Worm (Caenorhabditis elegans) whole organism, L4 larva: ENCODE measurements around the gene dmsr-10.

ENCODE experiments used
- F10B5.3 ChIP-seq: sonication (generic microtip); optimal IDR thresholded peaks from 2 replicates; lab custom pipeline; 2016; ENCODE audit warnings: mild to moderate bottlenecking, missing genetic modification characterization, missing compliant biosample characterization
- F26F4.8 ChIP-seq: fragments of 200-800 bp; sonication (Bioruptor generic); conservative IDR thresholded peaks from 2 replicates; pipeline ENCODE4 v1.3.6; 2022; ENCODE audit warnings: missing genetic modification characterization, missing compliant biosample characterization
- F44E2.7 ChIP-seq: fragments of 200-800 bp; sonication (Bioruptor generic); IDR thresholded peaks from 2 replicates; pipeline ENCODE4 v2.1.2; 2022; ENCODE audit warnings: missing genetic modification characterization, missing compliant biosample characterization
- R02D3.7 ChIP-seq: fragments of 150-350 bp; sonication (generic microtip); optimal IDR thresholded peaks from 3 replicates; lab custom pipeline; 2014; ENCODE audit warnings: missing biosample characterization, missing genetic modification characterization
- T20F7.1 ChIP-seq: fragments of 200-800 bp; sonication (Bioruptor generic); optimal IDR thresholded peaks from 2 replicates; lab custom pipeline; 2018; ENCODE audit warnings: mild to moderate bottlenecking, missing genetic modification characterization, missing compliant biosample characterization
- T26A8.4 ChIP-seq: fragments of 200-800 bp; sonication (Bioruptor generic); IDR thresholded peaks from 2 replicates; pipeline ENCODE4 v1.3.6; 2022; ENCODE audit warnings: missing genetic modification characterization, missing compliant biosample characterization
- Y48G9A.11 ChIP-seq: fragments of 200-800 bp; sonication (Bioruptor generic); IDR thresholded peaks from 2 replicates; pipeline ENCODE4 v1.3.6; 2022; ENCODE audit warnings: missing genetic modification reagents, missing genetic modification characterization, missing compliant biosample characterization
- Y75B8A.6 ChIP-seq: fragments of 200-800 bp; sonication (Bioruptor generic); IDR thresholded peaks from 2 replicates; pipeline ENCODE4 v1.3.6; 2022; ENCODE audit warnings: missing genetic modification reagents, missing genetic modification characterization, missing compliant biosample characterization
- ceh-20 ChIP-seq: fragments of 200-800 bp; sonication (Bioruptor generic); IDR thresholded peaks from 2 replicates; pipeline ENCODE4 v1.3.6; 2022; ENCODE audit warnings: missing genetic modification reagents, missing genetic modification characterization, missing compliant biosample characterization
- ceh-28 ChIP-seq: fragments of 150-350 bp; optimal IDR thresholded peaks from 2 replicates; lab custom pipeline; 2014; ENCODE audit warnings: missing biosample characterization, missing genetic modification reagents, missing genetic modification characterization
- ceh-44 ChIP-seq: fragments of 200-800 bp; sonication (Bioruptor generic); IDR thresholded peaks from 2 replicates; pipeline ENCODE4 v1.3.6; 2022; ENCODE audit warnings: missing genetic modification reagents, missing genetic modification characterization, missing compliant biosample characterization
- ceh-62 ChIP-seq: sonication (generic microtip); optimal IDR thresholded peaks from 2 replicates; lab custom pipeline; 2017; ENCODE audit warnings: missing biosample characterization, missing genetic modification characterization
- ces-1 ChIP-seq: fragments of 150-350 bp; sonication (generic microtip); optimal IDR thresholded peaks from 4 replicates; lab custom pipeline; 2014; ENCODE audit warnings: missing biosample characterization, missing genetic modification reagents, missing genetic modification characterization
- ctbp-1 ChIP-seq: fragments of 200-800 bp; sonication (Bioruptor generic); IDR thresholded peaks from 2 replicates; pipeline ENCODE4 v1.3.6; 2022; ENCODE audit warnings: missing genetic modification reagents, missing genetic modification characterization, missing compliant biosample characterization
- daf-12 ChIP-seq: fragments of 150-350 bp; optimal IDR thresholded peaks from 2 replicates; lab custom pipeline; 2014; ENCODE audit warnings: missing biosample characterization, missing genetic modification reagents, missing genetic modification characterization
- dmd-8 ChIP-seq: fragments of 200-800 bp; sonication (Bioruptor generic); IDR thresholded peaks from 2 replicates; pipeline ENCODE4 v1.3.6; 2022; ENCODE audit warnings: missing genetic modification characterization, missing compliant biosample characterization
- dmd-9 ChIP-seq: fragments of 200-800 bp; sonication (Bioruptor generic); IDR thresholded peaks from 2 replicates; pipeline ENCODE4 v1.3.6; 2022; ENCODE audit warnings: missing genetic modification reagents, missing genetic modification characterization, missing compliant biosample characterization
- duxl-1 ChIP-seq: sonication (generic microtip); optimal IDR thresholded peaks from 2 replicates; lab custom pipeline; 2016; ENCODE audit warnings: mild to moderate bottlenecking, missing genetic modification characterization, moderate library complexity, missing compliant biosample characterization; ENCODE audit not compliant: poor library complexity
- dve-1 ChIP-seq: sonication (generic microtip); optimal IDR thresholded peaks from 2 replicates; lab custom pipeline; 2017; ENCODE audit warnings: antibody characterized with exemption, mild to moderate bottlenecking, missing genetic modification characterization, missing compliant biosample characterization; ENCODE audit not compliant: insufficient read depth
- egl-27 ChIP-seq: sonication (generic microtip); optimal IDR thresholded peaks from 3 replicates; lab custom pipeline; 2017; ENCODE audit warnings: missing biosample characterization, missing genetic modification reagents, missing genetic modification characterization
- fos-1 ChIP-seq: fragments of 150-350 bp; optimal IDR thresholded peaks from 2 replicates; lab custom pipeline; 2014; ENCODE audit warnings: missing biosample characterization, missing genetic modification characterization
- gei-8 ChIP-seq: fragments of 200-800 bp; sonication (Bioruptor generic); optimal IDR thresholded peaks from 2 replicates; lab custom pipeline; 2018; ENCODE audit warnings: mild to moderate bottlenecking, missing genetic modification characterization, missing compliant biosample characterization
- hlh-30 ChIP-seq: sonication (generic microtip); optimal IDR thresholded peaks from 2 replicates; lab custom pipeline; 2017; ENCODE audit warnings: antibody characterized with exemption, mild to moderate bottlenecking, missing genetic modification characterization, missing compliant biosample characterization; ENCODE audit not compliant: insufficient read depth
- hmg-1.1 ChIP-seq: fragments of 200-800 bp; sonication (Bioruptor generic); IDR thresholded peaks from 2 replicates; pipeline ENCODE4 v1.3.6; 2022; ENCODE audit warnings: missing genetic modification reagents, missing genetic modification characterization, missing compliant biosample characterization
- lim-7 ChIP-seq: fragments of 200-800 bp; sonication (Bioruptor generic); IDR thresholded peaks from 2 replicates; pipeline ENCODE4 v1.3.6; 2022; ENCODE audit warnings: missing genetic modification characterization, missing compliant biosample characterization
- lin-15B ChIP-seq: fragments of 150-350 bp; sonication (generic microtip); optimal IDR thresholded peaks from 3 replicates; lab custom pipeline; 2014; ENCODE audit warnings: missing biosample characterization, missing genetic modification characterization
- lin-29 ChIP-seq: fragments of 200-800 bp; sonication (Bioruptor generic); IDR thresholded peaks from 2 replicates; pipeline ENCODE4 v1.3.6; 2022; ENCODE audit warnings: missing genetic modification reagents, missing genetic modification characterization, missing compliant biosample characterization
- lin-39 ChIP-seq: fragments of 150-350 bp; optimal IDR thresholded peaks from 2 replicates; lab custom pipeline; 2014; ENCODE audit warnings: missing biosample characterization, missing genetic modification reagents, missing genetic modification characterization
- lsy-2 ChIP-seq, 2 experiments: fragments of 150-350 bp in 1 of 2; sonication (generic microtip) in 1 of 2; optimal IDR thresholded peaks; 2 replicates each; lab custom pipeline; 2014 to 2017; ENCODE audit warnings: missing biosample characterization in 2 of 2, missing genetic modification characterization in 2 of 2
- madf-5 ChIP-seq, 2 experiments: fragments of 200-800 bp; sonication (Bioruptor generic); IDR thresholded peaks; 2 replicates each; pipeline ENCODE4 v1.3.6; 2022; ENCODE audit warnings: missing compliant biosample characterization in 2 of 2, missing genetic modification characterization in 2 of 2
- madf-9 ChIP-seq: fragments of 200-800 bp; sonication (Bioruptor generic); conservative IDR thresholded peaks from 2 replicates; pipeline ENCODE4 v1.3.6; 2022; ENCODE audit warnings: missing genetic modification reagents, missing genetic modification characterization, missing compliant biosample characterization
- mdl-1 ChIP-seq, 2 experiments: fragments of 150-350 bp in 1 of 2; sonication (generic microtip) in 1 of 2; optimal IDR thresholded peaks; 2 replicates each; lab custom pipeline; 2014 to 2017; ENCODE audit warnings: missing biosample characterization in 2 of 2, missing genetic modification characterization in 2 of 2
- mdt-29 ChIP-seq: fragments of 200-800 bp; sonication (Bioruptor generic); IDR thresholded peaks from 2 replicates; pipeline ENCODE4 v1.3.6; 2022; ENCODE audit warnings: missing genetic modification reagents, missing genetic modification characterization, missing compliant biosample characterization
- mxl-2 ChIP-seq: fragments of 200-800 bp; sonication (Bioruptor generic); conservative IDR thresholded peaks from 2 replicates; pipeline ENCODE4 v1.3.6; 2022; ENCODE audit warnings: missing genetic modification reagents, missing genetic modification characterization, missing compliant biosample characterization
- mxl-3 ChIP-seq: fragments of 200-800 bp; sonication (Bioruptor generic); optimal IDR thresholded peaks from 2 replicates; lab custom pipeline; 2018; ENCODE audit warnings: mild to moderate bottlenecking, missing genetic modification characterization, missing compliant biosample characterization
- nhr-102 ChIP-seq: sonication (generic microtip); optimal IDR thresholded peaks from 2 replicates; lab custom pipeline; 2016; ENCODE audit warnings: mild to moderate bottlenecking, missing genetic modification characterization, moderate library complexity, missing compliant biosample characterization
- nhr-111 ChIP-seq: fragments of 200-800 bp; sonication (Bioruptor generic); optimal IDR thresholded peaks from 2 replicates; lab custom pipeline; 2018; ENCODE audit warnings: mild to moderate bottlenecking, missing genetic modification characterization, missing compliant biosample characterization
- nhr-237 ChIP-seq: sonication (generic microtip); optimal IDR thresholded peaks from 2 replicates; lab custom pipeline; 2017; ENCODE audit warnings: missing biosample characterization, missing genetic modification characterization
- nhr-28 ChIP-seq: fragments of 150-350 bp; optimal IDR thresholded peaks from 2 replicates; lab custom pipeline; 2014; ENCODE audit warnings: missing biosample characterization, missing genetic modification characterization
- nhr-41 ChIP-seq: fragments of 200-800 bp; sonication (Bioruptor generic); IDR thresholded peaks from 2 replicates; pipeline ENCODE4 v1.3.6; 2022; ENCODE audit warnings: missing genetic modification reagents, missing genetic modification characterization, missing compliant biosample characterization
- nhr-76 ChIP-seq: fragments of 150-350 bp; optimal IDR thresholded peaks from 2 replicates; lab custom pipeline; 2014; ENCODE audit warnings: missing biosample characterization, missing genetic modification characterization
- php-3 ChIP-seq: fragments of 200-800 bp; sonication (Bioruptor generic); IDR thresholded peaks from 2 replicates; pipeline ENCODE4 v1.3.6; 2022; ENCODE audit warnings: missing genetic modification reagents, missing genetic modification characterization, missing compliant biosample characterization
- pqm-1 ChIP-seq: sonication (generic microtip); optimal IDR thresholded peaks from 2 replicates; lab custom pipeline; 2017; ENCODE audit warnings: missing biosample characterization, missing genetic modification characterization
- saeg-2 ChIP-seq: fragments of 200-800 bp; sonication (Bioruptor generic); IDR thresholded peaks from 2 replicates; pipeline ENCODE4 v1.3.6; 2022; ENCODE audit warnings: missing genetic modification reagents, missing genetic modification characterization, missing compliant biosample characterization
- skn-1 ChIP-seq: fragments of 150-350 bp; optimal IDR thresholded peaks from 2 replicates; lab custom pipeline; 2014; ENCODE audit warnings: missing biosample characterization, missing genetic modification characterization
- snpc-1.2 ChIP-seq: fragments of 200-800 bp; sonication (Bioruptor generic); IDR thresholded peaks from 2 replicates; pipeline ENCODE4 v1.3.6; 2022; ENCODE audit warnings: missing genetic modification reagents, missing genetic modification characterization, missing compliant biosample characterization
- snpc-4 ChIP-seq: fragments of 150-350 bp; optimal IDR thresholded peaks from 2 replicates; lab custom pipeline; 2014; ENCODE audit warnings: missing biosample characterization, missing genetic modification characterization
- spr-3 ChIP-seq: fragments of 200-800 bp; sonication (Bioruptor generic); optimal IDR thresholded peaks from 2 replicates; lab custom pipeline; 2018; ENCODE audit warnings: mild to moderate bottlenecking, missing genetic modification characterization, missing compliant biosample characterization
- tag-97 ChIP-seq: fragments of 200-800 bp; sonication (Bioruptor generic); IDR thresholded peaks from 2 replicates; pipeline ENCODE4 v1.3.6; 2022; ENCODE audit warnings: missing genetic modification characterization, missing compliant biosample characterization
- tra-1 ChIP-seq: fragments of 200-800 bp; sonication (Bioruptor generic); IDR thresholded peaks from 2 replicates; pipeline ENCODE4 v1.3.6; 2022; ENCODE audit warnings: missing genetic modification reagents, missing genetic modification characterization, missing compliant biosample characterization
- unc-39 ChIP-seq: sonication (generic microtip); optimal IDR thresholded peaks from 2 replicates; lab custom pipeline; 2017; ENCODE audit warnings: missing biosample characterization, missing genetic modification characterization

dmsr-10 gene

ce11 chrV:6784853-6785492 lies 16.8 kb downstream of the dmsr-10 start, which contains the start of the genes spn-4 and spe-39 (continued):
- TF ChIP-seq dve-1 (tag; lab: Kevin White, UChicago) (no peak), ceh-20 (GFP tag; lab: Robert Waterston, UW) (peak; percentile 47; the same call in 1 of the 2 replicates), saeg-2 (no peak), lin-39 (no peak), nhr-76 (tag; lab: Kevin White, UChicago) (no peak), mxl-3 (no peak), gei-8 (GFP tag; lab: Kevin White, UChicago) (no peak), nhr-41 (GFP tag; lab: Robert Waterston, UW) (no peak), nhr-111 (no peak), madf-9 (GFP tag; lab: Robert Waterston, UW) (0 out of 2 replicates have a peak, but pooled peaks have one; percentile 21), pqm-1 (tag; lab: Kevin White, UChicago) (no peak), egl-27 (tag; lab: Kevin White, UChicago) (no peak), ceh-28 (no peak), tag-97 (GFP tag; lab: Robert Waterston, UW) (no peak), daf-12 (tag; lab: Kevin White, UChicago) (no peak), madf-5 (GFP tag; IDR thresholded peaks at IDR 0.05; lab: Robert Waterston, UW) (no peak), tra-1 (GFP tag; lab: Robert Waterston, UW) (no peak), lin-15B (no peak), dmd-9 (GFP tag; lab: Robert Waterston, UW) (0 out of 2 replicates have a peak, but pooled peaks have one; percentile 6), mdl-1 (tag; optimal IDR thresholded peaks at IDR 0.05; lab: Kevin White, UChicago) (peak in 1 of 2 experiments; percentile 16), ceh-44 (GFP tag; lab: Robert Waterston, UW) (no peak), dmd-8 (GFP tag; lab: Robert Waterston, UW) (no peak), mxl-2 (GFP tag; lab: Robert Waterston, UW) (no peak), skn-1 (tag; lab: Kevin White, UChicago) (no peak), F26F4.8 (GFP tag; lab: Robert Waterston, UW) (no peak), F44E2.7 (GFP tag; lab: Robert Waterston, UW) (no peak), spr-3 (GFP tag; lab: Kevin White, UChicago) (no peak), php-3 (GFP tag; lab: Robert Waterston, UW) (no peak), F10B5.3 (tag; lab: Kevin White, UChicago) (no peak), lim-7 (GFP tag; lab: Robert Waterston, UW) (no peak), hlh-30 (tag; lab: Kevin White, UChicago) (no peak), lsy-2 (tag; optimal IDR thresholded peaks at IDR 0.05; lab: Kevin White, UChicago) (peak in 1 of 2 experiments; percentile 77), Y48G9A.11 (no peak), hmg-1.1 (GFP tag; lab: Robert Waterston, UW) (peak; percentile 70; the same call in 1 of the 2 replicates), unc-39 (no peak), lin-29 (GFP tag; lab: Robert Waterston, UW) (no peak), nhr-102 (tag; lab: Kevin White, UChicago) (no peak), R02D3.7 (tag; lab: Kevin White, UChicago) (no peak), snpc-4 (tag; lab: Kevin White, UChicago) (no peak), ctbp-1 (GFP tag; lab: Robert Waterston, UW) (no peak), snpc-1.2 (GFP tag; lab: Robert Waterston, UW) (0 out of 2 replicates have a peak, but pooled peaks have one; percentile 51), Y75B8A.6 (no peak), nhr-237 (tag; lab: Kevin White, UChicago) (no peak), ceh-62 (tag; lab: Kevin White, UChicago) (no peak), fos-1 (tag; lab: Kevin White, UChicago) (no peak), T20F7.1 (peak; percentile 13), mdt-29 (GFP tag; lab: Robert Waterston, UW) (no peak), ces-1 (GFP tag; lab: Kevin White, UChicago) (no peak), T26A8.4 (GFP tag; lab: Robert Waterston, UW) (peak; percentile 57), duxl-1 (tag; lab: Kevin White, UChicago) (peak; percentile 57), nhr-28 (tag; lab: Kevin White, UChicago) (peak; percentile 1)
